Worm (Caenorhabditis elegans) whole organism, midembryonic: Measurements from ENCODE around the gene srap-1.
A peak's percentile ranks its signal among the peaks of the same experiment; 100 is the strongest.
"Not testable (repeated sequence)": the region's sequence is repeated elsewhere in the genome, so short reads cannot be mapped to it uniquely, and the experiment has no call there.

Experiments used
- T22C8.4 ChIP-seq: fragments of 200-800 bp; sonication (Bioruptor generic); IDR thresholded peaks from 2 replicates; pipeline ENCODE4 v1.3.6; 2022; ENCODE audit warnings: missing genetic modification characterization, missing compliant biosample characterization
- cog-1 ChIP-seq: sonication (generic microtip); optimal IDR thresholded peaks from 2 replicates; lab custom pipeline; 2016; ENCODE audit warnings: missing genetic modification characterization, missing compliant biosample characterization
- flt-1 ChIP-seq: fragments of 200-800 bp; sonication (Bioruptor generic); IDR thresholded peaks from 2 replicates; pipeline ENCODE4 v1.3.6; 2022; ENCODE audit warnings: missing genetic modification characterization, missing compliant biosample characterization
- klf-2 ChIP-seq: fragments of 200-800 bp; sonication (Bioruptor generic); conservative IDR thresholded peaks from 2 replicates; pipeline ENCODE4 v1.3.6; 2022; ENCODE audit warnings: missing genetic modification reagents, missing genetic modification characterization, missing compliant biosample characterization
- med-1 ChIP-seq: sonication (generic microtip); optimal IDR thresholded peaks from 2 replicates; lab custom pipeline; 2017; ENCODE audit warnings: missing genetic modification characterization, mild to moderate bottlenecking, missing compliant biosample characterization, antibody characterized with exemption, missing genetic modification reagents; ENCODE audit not compliant: insufficient read depth
- ref-1 ChIP-seq: fragments of 200-800 bp; sonication (Bioruptor generic); conservative IDR thresholded peaks from 2 replicates; pipeline ENCODE4 v1.3.6; 2022; ENCODE audit warnings: missing genetic modification reagents, missing genetic modification characterization, missing compliant biosample characterization
- tab-1 ChIP-seq: fragments of 200-800 bp; sonication (Bioruptor generic); IDR thresholded peaks from 2 replicates; pipeline ENCODE4 v1.3.6; 2022; ENCODE audit warnings: missing genetic modification characterization, missing compliant biosample characterization
- ztf-23 ChIP-seq: fragments of 200-800 bp; sonication (Bioruptor generic); IDR thresholded peaks from 2 replicates; pipeline ENCODE4 v1.3.6; 2022; ENCODE audit warnings: missing genetic modification reagents, missing genetic modification characterization, missing compliant biosample characterization
- ztf-29 ChIP-seq: fragments of 200-800 bp; sonication (Bioruptor generic); IDR thresholded peaks from 2 replicates; pipeline ENCODE4 v1.3.6; 2022; ENCODE audit warnings: missing genetic modification reagents, missing genetic modification characterization, missing compliant biosample characterization

- TF ChIP-seq med-1 (GFP tag; lab: Kevin White, UChicago); tab-1; klf-2 (GFP tag; lab: Robert Waterston, UW); flt-1 (GFP tag; lab: Robert Waterston, UW); ref-1; cog-1 (tag; lab: Kevin White, UChicago); T22C8.4 (GFP tag; lab: Robert Waterston, UW); ztf-29 (GFP tag; lab: Robert Waterston, UW): not testable (repeated sequence)
- TF ChIP-seq ztf-23 (GFP tag; lab: Robert Waterston, UW) = 0 out of 2 replicates have a peak, but pooled peaks have one; percentile 10
These were observed 34.1 kb upstream of the srap-1 start for ce11 chrII:11168893-11169292.
